Worm (Caenorhabditis elegans): Measurements from ENCODE around the gene fbxb-84.

DNA sequence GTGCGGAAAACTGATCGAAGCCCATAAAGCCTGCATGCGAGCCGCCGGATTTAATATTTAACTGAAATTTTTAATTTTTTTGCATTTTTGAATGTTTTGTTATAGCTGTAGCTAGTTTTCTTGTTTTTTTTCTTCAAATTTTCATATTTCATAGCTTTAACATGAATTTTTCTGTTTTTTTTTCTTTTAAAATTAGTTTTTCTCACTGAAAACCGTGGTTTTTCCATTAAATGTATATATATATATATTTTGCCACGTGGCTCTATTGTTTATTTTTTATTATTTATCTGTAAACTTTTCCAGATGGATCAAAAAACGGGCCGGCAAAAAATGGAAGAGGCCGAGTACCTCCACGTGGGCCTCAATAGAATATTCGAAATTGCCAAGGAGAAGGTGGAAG lies 45.5 kb upstream of the fbxb-84 start, which contains the start of gene sec-20:
- TF ChIP-seq lin-13 (tag; optimal IDR thresholded peaks at IDR 0.05) (no peak), elt-3 (tag; optimal IDR thresholded peaks at IDR 0.05) (no peak), tbx-8 (GFP tag; optimal IDR thresholded peaks at IDR 0.05) (no peak), nhr-76 (tag; optimal IDR thresholded peaks at IDR 0.05) (no peak), unc-39 (tag; optimal IDR thresholded peaks at IDR 0.05) (no peak), lin-32 (GFP tag; optimal IDR thresholded peaks at IDR 0.05) (no peak), unc-62 (GFP tag; optimal IDR thresholded peaks at IDR 0.05) (no peak), ztf-11 (tag; optimal IDR thresholded peaks at IDR 0.05) (no peak), ces-1 (GFP tag; optimal IDR thresholded peaks at IDR 0.05) (no peak), lsy-2 (tag; optimal IDR thresholded peaks at IDR 0.05) (no peak), mab-5 (tag; optimal IDR thresholded peaks at IDR 0.05) (no peak), snpc-4 (tag; optimal IDR thresholded peaks at IDR 0.05) (no peak)
